Fruit fly (Drosophila melanogaster): ENCODE data around the gene ttk.

The ttk gene

DNA sequence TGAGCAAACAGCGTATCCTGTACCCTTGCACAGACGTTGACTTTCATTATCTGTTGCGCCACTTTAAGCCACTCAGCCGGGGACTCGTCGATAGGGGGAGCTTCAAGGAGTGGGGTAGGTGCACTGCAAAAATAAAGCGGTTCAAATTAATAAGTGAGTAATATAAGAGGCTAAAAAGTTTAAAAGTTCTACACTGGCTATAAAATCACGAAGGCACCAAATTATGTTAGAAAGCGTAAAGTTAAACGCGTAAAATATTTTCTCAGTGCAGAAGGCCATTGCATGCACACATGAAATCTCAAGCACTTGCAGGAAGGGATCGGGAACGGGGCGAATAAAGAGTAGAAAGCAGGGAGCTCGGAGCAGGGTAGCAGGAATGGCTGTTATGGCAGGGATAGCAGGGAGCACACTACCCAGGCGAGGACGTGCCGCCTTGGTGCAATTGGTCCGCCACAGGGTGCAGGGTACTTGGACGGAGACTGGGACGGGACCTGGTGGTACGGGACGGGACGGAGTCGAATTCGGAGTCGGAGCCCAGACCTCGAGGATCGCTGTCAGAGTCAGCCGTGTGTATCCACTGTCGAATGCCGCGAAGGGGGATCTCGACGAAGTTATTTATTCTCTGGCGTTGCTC lies 15.4 kb upstream of the ttk start:
- TF ChIP-seq CG12605 (GFP tag; IDR thresholded peaks at IDR 0.05), result peak; percentile 65
- TF ChIP-seq Pif1B (GFP tag; optimal IDR thresholded peaks at IDR 0.05), result peak; percentile 81
- TF ChIP-seq CG8159 (tag; optimal IDR thresholded peaks at IDR 0.05), result peak; percentile 95
- peak; percentile 91 for TF ChIP-seq Snoo (tag; optimal IDR thresholded peaks at IDR 0.05)
- TF ChIP-seq rn (GFP tag; IDR thresholded peaks at IDR 0.05), result no peak
- TF ChIP-seq CG15710 (tag; optimal IDR thresholded peaks at IDR 0.05), result peak; percentile 90
- TF ChIP-seq gl (tag; optimal IDR thresholded peaks at IDR 0.05), result peak; percentile 89
- TF ChIP-seq D1 (tag; optimal IDR thresholded peaks at IDR 0.05), result peak; percentile 80
- TF ChIP-seq fd96Ca (GFP tag; IDR thresholded peaks at IDR 0.05), result peak; percentile 68; the same call in 2 of the 3 replicates
- TF ChIP-seq EcR (GFP tag; optimal IDR thresholded peaks at IDR 0.05), result peak; percentile 29
- TF ChIP-seq CG13204 (GFP tag; optimal IDR thresholded peaks at IDR 0.05), result peak; percentile 65
- peak; percentile 50 for TF ChIP-seq CG8301 (tag; optimal IDR thresholded peaks at IDR 0.05)
- no peak for TF ChIP-seq CG10348 (GFP tag; IDR thresholded peaks at IDR 0.05)
- TF ChIP-seq Ets98B (GFP tag; IDR thresholded peaks at IDR 0.05), result 0 out of 2 replicates have a peak, but pooled peaks have one; percentile 20
- TF ChIP-seq CG17806 (tag; optimal IDR thresholded peaks at IDR 0.05), result peak; percentile 94
- TF ChIP-seq Pif1A (GFP tag; optimal IDR thresholded peaks at IDR 0.05), result peak; percentile 85
- peak; percentile 90 for TF ChIP-seq CG34367 (tag; optimal IDR thresholded peaks at IDR 0.05)
- TF ChIP-seq CG14655 (GFP tag; optimal IDR thresholded peaks at IDR 0.05), result peak; percentile 78
- TF ChIP-seq CG4496 (GFP tag; IDR thresholded peaks at IDR 0.05), result peak; percentile 52; the same call in 1 of the 3 replicates
- TF ChIP-seq CG32121 (GFP tag; IDR thresholded peaks at IDR 0.05), result no peak
- peak; percentile 91 for TF ChIP-seq CG9948 (tag; optimal IDR thresholded peaks at IDR 0.05)

DNA sequence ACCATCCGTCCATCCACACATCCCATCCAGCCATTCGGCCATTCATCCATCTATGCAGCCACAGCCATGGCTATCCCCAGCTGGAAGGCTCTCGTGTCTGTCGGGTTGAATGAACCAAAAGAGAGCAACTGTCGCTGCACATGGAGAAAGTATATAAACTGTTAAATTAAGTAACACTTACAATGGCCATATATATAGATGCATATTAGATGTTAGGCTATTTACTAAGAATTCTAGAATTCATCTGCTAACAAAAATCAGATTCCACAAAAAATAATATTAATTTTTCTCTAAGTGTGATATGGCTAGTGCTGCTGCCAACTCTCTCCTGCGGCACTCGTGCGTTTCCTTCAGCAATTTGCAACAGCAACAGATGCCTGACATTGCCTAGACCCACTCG lies 13.5 kb upstream of the ttk start:
- TF ChIP-seq CG4496 (GFP tag; IDR thresholded peaks at IDR 0.05) (peak; percentile 84), CG8159 (tag; optimal IDR thresholded peaks at IDR 0.05) (peak; percentile 60), CG9948 (tag; optimal IDR thresholded peaks at IDR 0.05) (peak; percentile 81), CG8301 (tag; optimal IDR thresholded peaks at IDR 0.05) (peak; percentile 91), gl (tag; optimal IDR thresholded peaks at IDR 0.05) (peak; percentile 14), Pif1A (GFP tag; optimal IDR thresholded peaks at IDR 0.05) (peak; percentile 72), CG17806 (tag; optimal IDR thresholded peaks at IDR 0.05) (peak; percentile 71), CG34367 (tag; optimal IDR thresholded peaks at IDR 0.05) (peak; percentile 66), CG13204 (GFP tag; optimal IDR thresholded peaks at IDR 0.05) (peak; percentile 8), rn (GFP tag; IDR thresholded peaks at IDR 0.05) (0 out of 2 replicates have a peak, but pooled peaks have one; percentile 32), CG10348 (GFP tag; IDR thresholded peaks at IDR 0.05) (no peak), CG15710 (tag; optimal IDR thresholded peaks at IDR 0.05) (peak; percentile 64), CG14655 (GFP tag; optimal IDR thresholded peaks at IDR 0.05) (peak; percentile 93), fd96Ca (GFP tag; IDR thresholded peaks at IDR 0.05) (peak; percentile 72), CG12605 (GFP tag; IDR thresholded peaks at IDR 0.05) (peak; percentile 78), D1 (tag; optimal IDR thresholded peaks at IDR 0.05) (no peak), CG32121 (GFP tag; IDR thresholded peaks at IDR 0.05) (0 out of 2 replicates have a peak, but pooled peaks have one; percentile 43), EcR (GFP tag; optimal IDR thresholded peaks at IDR 0.05) (peak; percentile 92), Pif1B (GFP tag; optimal IDR thresholded peaks at IDR 0.05) (peak; percentile 73), Ets98B (GFP tag; IDR thresholded peaks at IDR 0.05) (peak; percentile 76), Snoo (tag; optimal IDR thresholded peaks at IDR 0.05) (no peak)

dm6 chr3R:31701934-31702333 lies 11.7 kb upstream of the ttk start:
- TF ChIP-seq gl (tag; optimal IDR thresholded peaks at IDR 0.05) (peak; percentile 29), CG10348 (GFP tag; IDR thresholded peaks at IDR 0.05) (no peak), CG9948 (tag; optimal IDR thresholded peaks at IDR 0.05) (no peak), Pif1B (GFP tag; optimal IDR thresholded peaks at IDR 0.05) (no peak), CG17806 (tag; optimal IDR thresholded peaks at IDR 0.05) (no peak), CG34367 (tag; optimal IDR thresholded peaks at IDR 0.05) (no peak), EcR (GFP tag; optimal IDR thresholded peaks at IDR 0.05) (peak; percentile 54), CG8159 (tag; optimal IDR thresholded peaks at IDR 0.05) (no peak), Pif1A (GFP tag; optimal IDR thresholded peaks at IDR 0.05) (no peak), CG4496 (GFP tag; IDR thresholded peaks at IDR 0.05) (peak; percentile 77; the same call in 2 of the 3 replicates), Snoo (tag; optimal IDR thresholded peaks at IDR 0.05) (no peak)

DNA sequence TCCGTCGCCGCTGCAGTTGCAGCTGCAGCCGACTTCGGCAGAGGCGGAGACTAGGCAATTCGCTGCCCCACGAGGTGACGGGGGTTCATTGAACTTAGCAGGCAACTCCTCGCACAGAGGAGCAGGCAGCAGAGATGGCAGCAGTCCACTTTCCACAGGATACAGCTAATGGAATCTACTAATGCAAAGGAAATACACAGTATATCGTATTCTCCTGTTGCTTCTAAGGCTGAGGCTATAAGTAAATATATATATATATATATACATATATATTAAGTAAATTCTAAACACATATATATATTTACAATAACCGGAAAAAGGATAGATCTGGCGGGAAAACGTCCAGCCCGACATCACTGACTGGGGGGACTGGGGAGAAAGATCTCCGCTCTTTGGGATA lies 10.3 kb upstream of the ttk start:
- TF ChIP-seq fd96Ca (GFP tag; IDR thresholded peaks at IDR 0.05) (no peak), CG14655 (GFP tag; optimal IDR thresholded peaks at IDR 0.05) (peak; percentile 20), Snoo (tag; optimal IDR thresholded peaks at IDR 0.05) (no peak), EcR (GFP tag; optimal IDR thresholded peaks at IDR 0.05) (peak; percentile 92), CG9948 (tag; optimal IDR thresholded peaks at IDR 0.05) (no peak), CG32121 (GFP tag; IDR thresholded peaks at IDR 0.05) (no peak), CG4496 (GFP tag; IDR thresholded peaks at IDR 0.05) (no peak), CG17806 (tag; optimal IDR thresholded peaks at IDR 0.05) (peak; percentile 9), Ets98B (GFP tag; IDR thresholded peaks at IDR 0.05) (no peak), CG8159 (tag; optimal IDR thresholded peaks at IDR 0.05) (peak; percentile 22), CG10348 (GFP tag; IDR thresholded peaks at IDR 0.05) (no peak)

DNA sequence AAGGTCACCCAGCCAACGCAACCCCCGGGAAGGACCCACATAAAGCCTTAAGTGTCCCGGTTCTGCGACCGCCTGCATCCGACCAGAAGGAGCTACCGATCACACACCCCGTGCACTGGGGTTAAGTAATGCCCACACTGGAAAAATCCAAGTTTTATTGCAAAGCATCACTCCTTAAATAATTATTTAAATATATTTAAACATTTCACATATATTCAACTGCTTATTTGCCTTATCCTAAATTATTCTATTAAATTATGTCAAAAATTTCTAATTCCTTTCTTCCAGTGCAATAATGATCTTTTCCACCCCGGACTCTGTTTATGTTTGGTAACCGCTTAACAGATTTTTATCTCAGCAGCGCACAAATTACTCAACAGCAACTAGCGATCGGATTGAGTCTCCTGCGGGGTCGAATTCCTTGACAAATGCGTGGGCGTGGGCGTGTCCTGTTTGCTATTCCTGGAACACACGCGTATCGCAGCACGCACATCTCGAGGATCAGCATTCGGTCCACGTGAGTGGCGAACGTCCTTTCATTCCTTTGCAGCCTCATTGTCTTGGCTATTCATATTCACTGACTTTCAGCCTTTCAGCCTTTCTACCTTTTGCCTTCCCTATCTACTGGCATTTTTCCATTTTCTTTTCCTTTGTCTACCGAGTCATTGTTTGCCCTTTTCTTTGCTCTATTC lies 9.0 kb upstream of the ttk start:
- peak; percentile 12 for TF ChIP-seq CG17806 (tag; optimal IDR thresholded peaks at IDR 0.05)
- TF ChIP-seq Pif1A (GFP tag; optimal IDR thresholded peaks at IDR 0.05), result no peak
- TF ChIP-seq CG9948 (tag; optimal IDR thresholded peaks at IDR 0.05), result peak; percentile 8
- peak; percentile 1 for TF ChIP-seq CG8159 (tag; optimal IDR thresholded peaks at IDR 0.05)
- TF ChIP-seq CG12605 (GFP tag; IDR thresholded peaks at IDR 0.05), result no peak
- TF ChIP-seq CG32121 (GFP tag; IDR thresholded peaks at IDR 0.05), result no peak
- peak; percentile 26 for TF ChIP-seq CG14655 (GFP tag; optimal IDR thresholded peaks at IDR 0.05)
- no peak for TF ChIP-seq Snoo (tag; optimal IDR thresholded peaks at IDR 0.05)
- no peak for TF ChIP-seq EcR (GFP tag; optimal IDR thresholded peaks at IDR 0.05)
- TF ChIP-seq Ets98B (GFP tag; IDR thresholded peaks at IDR 0.05), result no peak
- TF ChIP-seq CG15710 (tag; optimal IDR thresholded peaks at IDR 0.05), result no peak
- TF ChIP-seq CG34367 (tag; optimal IDR thresholded peaks at IDR 0.05), result no peak
